Fruit fly (Drosophila melanogaster) whole organism, embryonic: Measurements from ENCODE around the gene RPA1.

ENCODE experiments used
- Aef1 ChIP-seq: fragments of 200-800 bp; sonication (Bioruptor generic); IDR thresholded peaks from 3 replicates; pipeline ENCODE4 v1.3.6; 2022; ENCODE audit warnings: missing biosample characterization, missing genetic modification characterization
- Bgb ChIP-seq: fragments of 200-800 bp; sonication (Bioruptor generic); IDR thresholded peaks from 2 replicates; pipeline ENCODE4 v1.3.6; 2022; ENCODE audit warnings: missing biosample characterization, missing genetic modification characterization; ENCODE audit not compliant: partially characterized antibody
- CG11723 ChIP-seq: fragments of 200-800 bp; sonication (Bioruptor generic); optimal IDR thresholded peaks from 2 replicates; lab custom pipeline; 2017; ENCODE audit warnings: missing biosample characterization, mild to moderate bottlenecking, missing genetic modification characterization
- CG12219 ChIP-seq: fragments of 200-800 bp; sonication (Bioruptor generic); optimal IDR thresholded peaks from 3 replicates; lab custom pipeline; 2018; ENCODE audit warnings: missing biosample characterization, mild to moderate bottlenecking, missing genetic modification characterization
- CG12299 ChIP-seq: fragments of 200-800 bp; sonication (Bioruptor generic); optimal IDR thresholded peaks from 2 replicates; lab custom pipeline; 2018; ENCODE audit warnings: missing biosample characterization, mild to moderate bottlenecking, missing genetic modification characterization
- CG12769 ChIP-seq: fragments of 200-800 bp; sonication (Bioruptor generic); optimal IDR thresholded peaks from 2 replicates; lab custom pipeline; 2019; ENCODE audit warnings: missing biosample characterization, mild to moderate bottlenecking, missing genetic modification characterization, moderate library complexity
- CG13287 ChIP-seq: fragments of 200-800 bp; sonication (Bioruptor generic); IDR thresholded peaks from 2 replicates; pipeline ENCODE4 v1.3.6; 2022; ENCODE audit warnings: missing biosample characterization, missing genetic modification characterization; ENCODE audit not compliant: partially characterized antibody
- CG15269 ChIP-seq: fragments of 200-800 bp; sonication (Bioruptor generic); optimal IDR thresholded peaks from 2 replicates; lab custom pipeline; 2018; ENCODE audit warnings: missing biosample characterization, mild to moderate bottlenecking, missing genetic modification characterization, moderate library complexity
- CG1602 ChIP-seq: fragments of 200-800 bp; sonication (Bioruptor generic); optimal IDR thresholded peaks from 3 replicates; lab custom pipeline; 2016; ENCODE audit warnings: missing biosample characterization, missing genetic modification characterization
- CG17361 ChIP-seq: fragments of 200-800 bp; sonication (Bioruptor generic); IDR thresholded peaks from 3 replicates; pipeline ENCODE4 v1.3.6; 2022; ENCODE audit warnings: missing biosample characterization, missing genetic modification characterization
- CG18262 ChIP-seq: fragments of 200-800 bp; optimal IDR thresholded peaks from 3 replicates; lab custom pipeline; 2019; ENCODE audit warnings: missing biosample characterization, mild to moderate bottlenecking, missing genetic modification characterization, moderate library complexity
- CG18476 ChIP-seq: fragments of 200-800 bp; sonication (Bioruptor generic); optimal IDR thresholded peaks from 2 replicates; lab custom pipeline; 2016; ENCODE audit warnings: missing biosample characterization, mild to moderate bottlenecking, missing genetic modification characterization
- CG18619 ChIP-seq: fragments of 200-800 bp; sonication (Bioruptor generic); optimal IDR thresholded peaks from 3 replicates; lab custom pipeline; 2017; ENCODE audit warnings: missing biosample characterization, mild to moderate bottlenecking, missing genetic modification characterization
- CG2116 ChIP-seq: fragments of 200-800 bp; sonication (Bioruptor generic); optimal IDR thresholded peaks from 3 replicates; lab custom pipeline; 2018; ENCODE audit warnings: missing biosample characterization, mild to moderate bottlenecking, missing genetic modification characterization
- CG2120 ChIP-seq: fragments of 200-800 bp; sonication (Bioruptor generic); optimal IDR thresholded peaks from 3 replicates; lab custom pipeline; 2016; ENCODE audit warnings: missing biosample characterization, missing genetic modification characterization
- CG2202 ChIP-seq: fragments of 200-800 bp; sonication (Bioruptor generic); optimal IDR thresholded peaks from 2 replicates; lab custom pipeline; 2018; ENCODE audit warnings: missing biosample characterization, mild to moderate bottlenecking, missing genetic modification characterization
- CG3838 ChIP-seq: fragments of 200-800 bp; sonication (Bioruptor generic); optimal IDR thresholded peaks from 3 replicates; lab custom pipeline; 2016; ENCODE audit warnings: missing biosample characterization, missing genetic modification characterization
- CG4404 ChIP-seq: fragments of 200-800 bp; sonication (Bioruptor generic); IDR thresholded peaks from 2 replicates; pipeline ENCODE4 v1.3.6; 2022; ENCODE audit warnings: missing biosample characterization, missing genetic modification characterization
- CG5180 ChIP-seq: fragments of 200-800 bp; sonication (Bioruptor generic); optimal IDR thresholded peaks from 3 replicates; lab custom pipeline; 2017; ENCODE audit warnings: missing biosample characterization, missing genetic modification characterization, mild to moderate bottlenecking, moderate library complexity, missing genetic modification reagents
- CG6854 ChIP-seq: fragments of 200-800 bp; sonication (Bioruptor generic); optimal IDR thresholded peaks from 3 replicates; lab custom pipeline; 2017; ENCODE audit warnings: missing biosample characterization, mild to moderate bottlenecking, missing genetic modification characterization
- CG9215 ChIP-seq: fragments of 200-800 bp; sonication (Bioruptor generic); IDR thresholded peaks from 2 replicates; pipeline ENCODE4 v1.3.6; 2022; ENCODE audit warnings: missing biosample characterization, missing genetic modification characterization
- D19B ChIP-seq: fragments of 200-800 bp; sonication (Bioruptor generic); optimal IDR thresholded peaks from 2 replicates; lab custom pipeline; 2017; ENCODE audit warnings: missing biosample characterization, mild to moderate bottlenecking, missing genetic modification characterization
- Dad ChIP-seq: fragments of 200-800 bp; sonication (Bioruptor generic); optimal IDR thresholded peaks from 3 replicates; lab custom pipeline; 2016; ENCODE audit warnings: missing biosample characterization, missing genetic modification characterization
- Dip3 ChIP-seq: fragments of 200-800 bp; sonication (Bioruptor generic); optimal IDR thresholded peaks from 3 replicates; lab custom pipeline; 2016; ENCODE audit warnings: missing biosample characterization, missing genetic modification characterization
- E2f2 ChIP-seq: fragments of 200-800 bp; sonication (Bioruptor generic); IDR thresholded peaks from 2 replicates; pipeline ENCODE4 v1.3.6; 2022; ENCODE audit warnings: missing biosample characterization, missing genetic modification characterization
- Elba2 ChIP-seq: fragments of 200-800 bp; sonication (Bioruptor generic); optimal IDR thresholded peaks from 3 replicates; lab custom pipeline; 2016; ENCODE audit warnings: missing biosample characterization, missing genetic modification characterization
- Fer3 ChIP-seq: fragments of 200-800 bp; sonication (Bioruptor generic); optimal IDR thresholded peaks from 2 replicates; lab custom pipeline; 2018; ENCODE audit warnings: missing biosample characterization, mild to moderate bottlenecking, missing genetic modification characterization, moderate library complexity
- Hr78 ChIP-seq, 2 experiments: fragments of 200-800 bp in 1 of 2; fragments of >200 bp in 1 of 2; sonication (Bioruptor generic) in 1 of 2; optimal IDR thresholded peaks; 2 replicates each; lab custom pipeline; 2017 to 2019; ENCODE audit warnings: missing biosample characterization in 2 of 2, missing genetic modification characterization in 2 of 2, mild to moderate bottlenecking in 1 of 2, moderate library complexity in 1 of 2
- Meics ChIP-seq: fragments of 200-800 bp; sonication (Bioruptor generic); optimal IDR thresholded peaks from 2 replicates; lab custom pipeline; 2017; ENCODE audit warnings: missing biosample characterization, mild to moderate bottlenecking, missing genetic modification characterization
- Myb ChIP-seq: fragments of 200-800 bp; sonication (Bioruptor generic); optimal IDR thresholded peaks from 2 replicates; lab custom pipeline; 2016; ENCODE audit warnings: missing biosample characterization, missing genetic modification characterization
- Neu2 ChIP-seq: fragments of 200-800 bp; sonication (Bioruptor generic); optimal IDR thresholded peaks from 3 replicates; lab custom pipeline; 2016; ENCODE audit warnings: missing biosample characterization, missing genetic modification characterization, borderline replicate concordance
- Nf-YB ChIP-seq: fragments of 200-800 bp; sonication (Bioruptor generic); optimal IDR thresholded peaks from 3 replicates; lab custom pipeline; 2019; ENCODE audit warnings: missing biosample characterization, mild to moderate bottlenecking, missing genetic modification characterization, moderate library complexity
- PHDP ChIP-seq: fragments of 200-800 bp; sonication (Bioruptor generic); optimal IDR thresholded peaks from 3 replicates; lab custom pipeline; 2018; ENCODE audit warnings: missing biosample characterization, mild to moderate bottlenecking, missing genetic modification characterization, moderate library complexity
- Tbp ChIP-seq: fragments of >200 bp; optimal IDR thresholded peaks from 2 replicates; lab custom pipeline; 2018; ENCODE audit warnings: missing biosample characterization, missing genetic modification characterization
- dati ChIP-seq: fragments of 200-800 bp; sonication (Bioruptor generic); IDR thresholded peaks from 2 replicates; pipeline ENCODE4 v1.3.6; 2022; ENCODE audit warnings: missing biosample characterization, missing genetic modification characterization
- dimm ChIP-seq: fragments of 200-800 bp; sonication (Bioruptor generic); IDR thresholded peaks from 2 replicates; pipeline ENCODE4 v1.3.6; 2022; ENCODE audit warnings: missing biosample characterization, missing genetic modification characterization
- fd64A ChIP-seq: fragments of 200-800 bp; sonication (Bioruptor generic); optimal IDR thresholded peaks from 3 replicates; lab custom pipeline; 2018; ENCODE audit warnings: missing biosample characterization, mild to moderate bottlenecking, missing genetic modification characterization
- fru ChIP-seq: fragments of >200 bp; optimal IDR thresholded peaks from 2 replicates; lab custom pipeline; 2017
- gt ChIP-seq: fragments of 200-800 bp; sonication (Bioruptor generic); IDR thresholded peaks from 2 replicates; pipeline ENCODE4 v1.3.6; 2022; ENCODE audit warnings: missing biosample characterization, missing genetic modification characterization
- hkb ChIP-seq, 2 experiments: fragments of 200-800 bp in 1 of 2; fragments of >200 bp in 1 of 2; sonication (Bioruptor generic) in 1 of 2; IDR thresholded peaks in 1 of 2; optimal IDR thresholded peaks in 1 of 2; 2 replicates each; pipeline versions ENCODE4 v1.3.6 to Lab custom; 2017 to 2022; ENCODE audit warnings: missing biosample characterization in 1 of 2, missing genetic modification characterization in 1 of 2
- kah ChIP-seq: fragments of 200-800 bp; sonication (Bioruptor generic); optimal IDR thresholded peaks from 2 replicates; lab custom pipeline; 2018; ENCODE audit warnings: missing biosample characterization, mild to moderate bottlenecking, missing genetic modification characterization
- ken ChIP-seq: fragments of 200-800 bp; sonication (Bioruptor generic); IDR thresholded peaks from 3 replicates; pipeline ENCODE4 v1.3.6; 2022; ENCODE audit warnings: missing biosample characterization, missing genetic modification characterization
- nerfin-2 ChIP-seq: fragments of 200-800 bp; sonication (Bioruptor generic); IDR thresholded peaks from 2 replicates; pipeline ENCODE4 v1.3.6; 2022; ENCODE audit warnings: missing biosample characterization, missing genetic modification characterization; ENCODE audit not compliant: partially characterized antibody
- pho ChIP-seq: fragments of 200-800 bp; sonication (Bioruptor generic); optimal IDR thresholded peaks from 2 replicates; lab custom pipeline; 2016; ENCODE audit warnings: missing biosample characterization, missing genetic modification characterization
- sr ChIP-seq: fragments of 200-800 bp; sonication (Bioruptor generic); IDR thresholded peaks from 3 replicates; pipeline ENCODE4 v1.3.6; 2022; ENCODE audit warnings: missing biosample characterization, missing genetic modification characterization
- trem ChIP-seq: fragments of 200-800 bp; optimal IDR thresholded peaks from 3 replicates; lab custom pipeline; 2019; ENCODE audit warnings: missing biosample characterization, mild to moderate bottlenecking, missing genetic modification characterization, moderate library complexity
- vfl ChIP-seq: fragments of 200-800 bp; sonication (Bioruptor generic); optimal IDR thresholded peaks from 2 replicates; lab custom pipeline; 2016; ENCODE audit warnings: missing biosample characterization, missing genetic modification characterization
- wor ChIP-seq: fragments of 200-800 bp; sonication (Bioruptor generic); IDR thresholded peaks from 2 replicates; pipeline ENCODE4 v1.3.6; 2022; ENCODE audit warnings: missing biosample characterization, missing genetic modification characterization

Gene RPA1

DNA sequence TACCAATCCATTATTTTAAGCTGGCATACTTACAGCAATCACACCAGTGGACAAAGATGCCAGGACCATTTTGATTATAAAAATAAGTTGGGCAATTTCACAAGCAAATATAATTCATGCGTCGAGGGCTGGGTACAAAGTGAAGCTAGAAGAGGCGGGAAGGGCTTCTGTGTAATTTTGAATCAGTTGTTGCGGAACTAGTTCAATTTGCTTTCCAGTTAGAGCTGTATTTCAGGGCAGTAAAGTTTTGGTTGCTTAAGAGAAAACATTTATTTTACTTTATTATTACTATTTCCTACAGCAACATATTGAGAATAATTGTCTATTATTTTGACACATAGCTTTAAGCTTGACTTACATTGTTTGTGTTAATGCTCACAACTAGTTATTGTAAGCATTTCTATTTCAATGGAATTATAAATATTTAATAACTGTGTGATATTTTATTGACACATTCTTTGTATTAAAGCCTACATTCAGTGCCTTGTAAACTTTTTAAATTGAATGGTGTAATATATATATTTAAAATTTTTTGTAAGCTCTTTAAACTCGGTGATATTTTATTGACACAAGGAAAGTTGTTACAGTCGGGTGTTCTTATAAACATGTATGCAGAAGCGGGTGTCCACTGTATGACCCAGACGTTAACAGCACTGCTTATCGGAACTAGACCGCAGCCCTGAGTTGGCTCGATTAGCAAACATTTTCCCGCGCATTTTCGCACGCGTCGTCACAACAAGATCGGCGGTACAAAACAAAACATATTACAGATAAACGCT, at the start of gene RPA1, which contains the start of gene Mcm2 (continued):
- TF ChIP-seq dati (GFP tag; lab: Robert Waterston, UW) (0 out of 2 replicates have a peak, but pooled peaks have one; percentile 23), CG17361 (GFP tag; lab: Robert Waterston, UW) (peak; percentile 95), ken (peak; percentile 78), Tbp (GFP tag; lab: Kevin White, UChicago) (no peak), CG6854 (no peak), CG2116 (peak; percentile 97), CG2120 (GFP tag; lab: Kevin White, UChicago) (peak; percentile 85), wor (GFP tag; lab: Robert Waterston, UW) (peak; percentile 47; the same call in 1 of the 2 replicates), pho (GFP tag; lab: Kevin White, UChicago) (peak; percentile 68), CG15269 (tag; lab: Kevin White, UChicago) (peak; percentile 78), CG12299 (peak; percentile 30), CG2202 (tag; lab: Kevin White, UChicago) (peak; percentile 22), E2f2 (GFP tag; lab: Robert Waterston, UW) (peak; percentile 73), PHDP (no peak), Aef1 (GFP tag; lab: Robert Waterston, UW) (peak; percentile 87), Elba2 (no peak), trem (tag; lab: Kevin White, UChicago) (peak; percentile 49), Meics (GFP tag; lab: Kevin White, UChicago) (peak; percentile 74), CG12219 (peak; percentile 50), CG5180 (no peak), CG18619 (GFP tag; lab: Kevin White, UChicago) (peak; percentile 80), CG11723 (GFP tag; lab: Kevin White, UChicago) (peak; percentile 55), Nf-YB (GFP tag; lab: Kevin White, UChicago) (peak; percentile 51), Hr78 (GFP tag; optimal IDR thresholded peaks at IDR 0.05; lab: Kevin White, UChicago) (no peak), hkb (optimal IDR thresholded peaks at IDR 0.05; lab: Kevin White, UChicago) (no peak), hkb (GFP tag; IDR thresholded peaks at IDR 0.05; lab: Robert Waterston, UW) (no peak; the same call in 1 of the 2 replicates), gt (GFP tag; lab: Robert Waterston, UW) (no peak), CG3838 (GFP tag; lab: Kevin White, UChicago) (no peak), Myb (GFP tag; lab: Kevin White, UChicago) (peak; percentile 36), CG13287 (GFP tag; lab: Robert Waterston, UW) (peak; percentile 21; the same call in 1 of the 2 replicates), CG12769 (no peak), CG1602 (peak; percentile 78), sr (GFP tag; lab: Robert Waterston, UW) (peak; percentile 52; the same call in 1 of the 3 replicates), D19B (GFP tag; lab: Kevin White, UChicago) (peak; percentile 67), vfl (no peak), Neu2 (GFP tag; lab: Kevin White, UChicago) (no peak), Bgb (GFP tag; lab: Robert Waterston, UW) (peak; percentile 36; the same call in 1 of the 2 replicates), dimm (GFP tag; lab: Robert Waterston, UW) (peak; percentile 38; the same call in 1 of the 2 replicates), Dip3 (GFP tag; lab: Kevin White, UChicago) (peak; percentile 78), Dad (no peak), Fer3 (peak; percentile 68), nerfin-2 (GFP tag; lab: Robert Waterston, UW) (no peak), CG4404 (GFP tag; lab: Robert Waterston, UW) (peak; percentile 65), CG9215 (GFP tag; lab: Robert Waterston, UW) (peak; percentile 83), fd64A (GFP tag; lab: Kevin White, UChicago) (no peak), kah (GFP tag; lab: Kevin White, UChicago) (peak; percentile 10), CG18262 (tag; lab: Kevin White, UChicago) (peak; percentile 84), fru (lab: Kevin White, UChicago) (no peak), CG18476 (peak; percentile 50)
